Fruit fly (Drosophila melanogaster): ENCODE measurements around the gene robo2.

robo2 gene

DNA sequence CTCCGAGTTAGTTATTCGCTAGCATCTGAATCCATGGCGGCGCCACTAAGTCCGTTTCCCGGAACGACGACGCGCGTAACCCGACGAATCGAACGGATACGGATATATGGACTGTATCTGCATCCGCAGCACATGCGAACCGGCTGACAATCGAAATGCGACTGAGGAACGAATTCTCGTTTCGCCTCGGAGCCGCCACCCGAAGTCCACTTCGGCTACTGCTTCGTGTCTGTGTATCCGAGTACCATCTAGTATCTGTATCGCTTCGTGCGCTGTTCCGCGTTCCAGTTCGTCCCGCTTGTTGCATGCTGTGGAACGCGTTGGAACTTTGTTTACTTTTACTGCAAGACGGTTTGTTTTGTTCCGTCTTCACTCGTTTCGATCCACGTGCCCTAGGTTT, at the start of gene robo2:
robo2 (minus strand) TSS at position 167 of the 400 bp plus-strand sequence.
- no peak for TF ChIP-seq noc (tag; optimal IDR thresholded peaks at IDR 0.05)

DNA sequence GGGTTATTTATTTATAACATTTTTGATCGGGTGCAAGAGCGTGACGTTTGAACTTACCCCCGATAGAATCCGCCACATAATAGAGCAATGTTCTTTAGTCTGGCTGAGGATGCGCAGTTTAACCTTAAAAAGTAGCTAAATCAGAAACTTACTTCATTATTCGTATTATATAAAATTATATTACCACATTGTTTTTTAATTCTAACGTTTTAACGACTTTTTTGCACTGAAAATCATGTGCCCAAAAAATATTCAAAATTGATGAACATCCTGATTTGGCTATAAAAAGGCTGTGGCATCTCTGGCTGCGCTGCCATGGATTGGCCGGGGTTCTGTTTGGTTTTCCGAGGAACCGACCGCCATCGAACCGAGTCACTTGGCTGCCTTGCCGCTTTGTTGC, 49.8 kb upstream of the robo2 start:
- TF ChIP-seq noc (tag; optimal IDR thresholded peaks at IDR 0.05) = no peak

DNA sequence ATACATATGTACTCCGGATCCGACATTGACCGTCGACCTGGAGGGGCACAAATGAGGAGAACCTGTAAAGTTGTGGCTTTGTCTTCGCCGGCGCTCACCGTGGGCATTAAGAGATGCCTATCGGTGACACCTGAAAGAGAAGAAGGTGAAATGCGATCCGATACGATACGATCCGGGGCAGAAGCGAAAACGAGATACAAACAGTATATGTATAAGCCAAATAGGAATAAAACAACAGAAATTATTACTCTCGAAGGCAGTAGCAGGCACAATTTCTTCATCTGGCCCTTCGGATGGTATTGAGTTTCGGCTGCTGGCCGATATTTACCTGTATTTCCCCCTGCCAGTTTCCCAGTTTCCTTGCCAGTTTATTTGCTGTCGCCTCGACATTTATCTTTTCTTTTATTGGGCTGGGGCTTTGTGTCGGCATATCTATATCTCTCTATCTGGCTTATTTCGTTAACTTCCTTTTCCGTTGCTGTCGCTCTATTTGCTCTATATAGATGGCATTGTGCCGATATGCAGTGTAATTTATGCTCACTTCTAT, 43.2 kb upstream of the robo2 start:
- TF ChIP-seq noc (tag; optimal IDR thresholded peaks at IDR 0.05) = no peak

DNA sequence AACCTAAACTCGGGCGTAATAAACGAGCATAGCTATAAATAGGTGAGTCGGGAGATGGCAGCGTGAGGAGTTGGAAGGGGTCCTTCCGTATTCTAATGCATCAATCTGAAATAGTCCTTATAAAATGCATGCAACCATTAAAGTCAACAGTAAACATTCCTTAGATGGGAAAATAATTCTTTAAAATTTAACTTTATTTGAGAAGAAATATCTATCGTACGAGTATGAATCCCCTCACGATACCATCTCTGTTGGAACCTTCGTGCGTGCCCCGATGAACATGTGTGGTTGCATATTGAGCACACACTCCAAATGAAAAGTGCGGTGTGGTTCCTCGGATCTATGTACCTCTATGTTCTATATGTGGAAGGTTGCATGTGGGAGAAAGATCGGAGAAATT, 41.9 kb upstream of the robo2 start:
- TF ChIP-seq noc (tag; optimal IDR thresholded peaks at IDR 0.05) = no peak

DNA sequence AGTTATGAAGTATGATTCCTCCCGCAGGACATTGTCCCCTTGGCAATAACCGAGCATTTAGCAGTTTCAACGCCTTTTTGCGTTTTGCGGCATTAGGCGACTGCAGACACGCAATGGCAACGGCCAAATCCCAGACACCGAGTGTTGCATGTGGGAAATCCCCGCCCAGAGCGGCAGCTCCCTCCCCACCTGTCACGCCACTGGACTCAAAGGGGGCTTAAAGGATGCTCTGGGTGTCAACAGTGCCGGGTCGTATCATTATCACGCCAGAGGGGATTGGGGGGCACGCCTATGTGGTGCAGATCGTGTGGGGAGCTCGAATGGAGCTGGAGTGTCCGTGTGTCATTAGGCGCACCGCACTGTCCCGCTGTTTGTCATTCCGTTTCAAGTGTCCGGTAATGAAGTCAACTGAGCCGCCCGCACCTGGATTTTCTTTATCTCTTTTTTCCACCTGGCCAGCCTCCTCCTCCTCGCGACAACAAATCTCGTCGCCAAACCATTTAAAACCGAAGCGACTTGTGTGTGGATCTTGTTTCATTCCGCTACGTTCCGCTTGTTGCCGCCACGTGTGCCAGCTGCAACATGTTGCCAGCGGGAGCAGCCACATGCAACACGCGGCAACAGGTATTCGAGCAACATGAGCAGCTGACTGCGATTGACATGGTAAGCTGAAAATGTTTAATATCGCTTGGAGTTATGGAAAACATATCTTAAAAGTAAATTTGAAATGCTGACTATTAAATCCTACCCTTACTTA, 40.4 kb upstream of the robo2 start:
- no peak for TF ChIP-seq noc (tag; optimal IDR thresholded peaks at IDR 0.05)

DNA sequence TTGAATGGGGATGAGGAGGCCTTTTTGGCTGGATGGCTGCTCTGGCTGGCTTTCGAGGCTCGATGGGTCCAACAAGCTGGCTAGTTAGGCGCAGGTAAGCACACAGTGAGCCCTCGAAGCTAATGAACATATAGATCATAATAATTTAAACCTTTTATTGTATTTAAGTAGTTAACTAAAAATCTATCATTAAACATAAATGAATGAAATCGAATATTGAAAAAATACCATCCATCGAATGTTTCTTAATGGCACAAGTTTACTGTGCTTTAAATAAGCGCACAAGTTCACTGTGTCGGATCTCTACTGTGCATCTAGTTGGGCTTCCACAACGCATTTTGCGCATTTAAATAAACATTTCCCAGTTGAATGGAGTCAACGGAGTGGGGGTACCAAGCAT, 39.1 kb upstream of the robo2 start:
- TF ChIP-seq noc (tag; optimal IDR thresholded peaks at IDR 0.05) = no peak

DNA sequence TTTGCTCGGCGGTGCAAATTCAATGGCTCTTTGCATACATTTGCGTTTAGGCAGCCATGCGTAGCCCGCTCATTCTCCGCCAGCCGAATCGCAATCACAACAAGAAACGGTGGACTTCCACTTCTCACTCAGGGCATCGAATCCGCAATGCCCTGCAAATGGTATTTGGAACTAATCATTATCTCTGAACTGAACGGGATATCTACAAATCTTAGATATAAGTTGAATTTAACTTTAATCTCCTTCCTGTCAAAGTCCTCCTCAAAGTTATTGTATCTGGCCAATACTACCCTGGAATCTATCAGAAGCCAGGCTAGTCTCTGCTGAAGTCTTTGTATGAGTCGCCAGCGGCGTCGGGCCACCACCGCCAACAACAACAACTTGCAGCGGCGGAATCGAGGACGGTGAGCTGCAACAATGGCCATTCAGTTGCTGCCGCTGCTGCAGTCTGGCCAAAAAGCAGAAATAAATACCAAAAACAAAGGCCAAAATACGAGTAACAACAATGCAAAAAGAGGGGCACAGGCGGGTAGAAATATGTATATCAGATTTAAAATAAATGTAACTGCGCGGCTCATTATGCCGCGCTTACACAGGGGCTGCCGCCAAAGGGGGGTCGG, 38.4 kb upstream of the robo2 start:
- TF ChIP-seq noc (tag; optimal IDR thresholded peaks at IDR 0.05) = no peak

DNA sequence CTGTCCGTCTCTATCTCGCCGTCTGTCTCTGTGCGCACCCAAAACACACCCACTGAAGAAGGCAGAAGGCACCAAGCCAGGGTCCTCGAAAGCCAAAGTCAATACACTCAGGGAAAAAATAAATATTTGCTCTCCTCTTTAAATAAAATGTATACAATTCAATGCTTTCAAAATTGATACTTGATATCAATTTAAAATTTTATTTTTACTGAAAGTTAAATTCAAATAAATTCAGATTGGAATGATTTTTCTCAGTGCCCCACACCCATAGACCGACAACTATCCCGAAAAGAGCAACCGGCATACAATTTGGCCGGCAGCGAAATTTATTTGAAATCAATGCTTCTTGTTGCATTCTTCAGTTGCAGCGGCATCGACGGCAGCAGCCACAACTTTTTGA, 36.6 kb upstream of the robo2 start:
- TF ChIP-seq noc (tag; optimal IDR thresholded peaks at IDR 0.05) = no peak

DNA sequence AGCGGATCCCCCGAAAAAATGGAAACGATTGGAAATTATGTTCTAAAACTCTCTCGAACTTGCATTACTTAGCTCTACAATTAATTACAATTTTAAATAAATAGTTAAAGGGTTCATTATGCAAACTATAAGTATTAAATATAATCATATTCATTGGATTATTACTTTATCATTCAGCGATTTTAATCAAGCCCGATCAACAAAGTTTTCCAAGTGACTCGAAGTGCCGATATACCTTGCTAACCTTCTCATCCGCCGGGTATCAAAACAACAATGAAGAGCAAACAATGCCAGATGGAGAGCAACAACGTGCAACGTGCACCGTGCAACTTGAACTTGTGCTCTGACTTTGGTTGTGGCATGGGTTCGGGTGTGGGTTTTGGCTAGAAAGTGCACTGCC, 36.1 kb upstream of the robo2 start:
- no peak for TF ChIP-seq noc (tag; optimal IDR thresholded peaks at IDR 0.05)

DNA sequence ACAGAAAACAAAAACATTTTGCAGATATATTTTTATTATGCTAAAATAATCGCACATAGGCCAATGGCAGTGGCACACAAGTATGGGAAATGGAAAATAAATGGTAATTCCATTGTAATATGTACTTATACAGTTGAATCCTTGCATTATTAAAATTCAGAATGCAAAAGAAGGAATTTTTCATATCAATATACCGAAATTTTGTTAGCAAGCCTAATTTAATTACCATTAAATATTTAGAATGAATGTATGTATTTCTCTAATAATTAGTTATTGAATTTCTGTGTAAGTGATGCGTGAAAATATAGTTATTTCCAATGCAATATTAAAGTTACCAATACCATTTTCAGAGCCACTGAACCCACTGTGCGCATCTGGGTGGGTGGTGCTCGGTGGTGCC, 35.2 kb upstream of the robo2 start:
- TF ChIP-seq noc (tag; optimal IDR thresholded peaks at IDR 0.05) = no peak

DNA sequence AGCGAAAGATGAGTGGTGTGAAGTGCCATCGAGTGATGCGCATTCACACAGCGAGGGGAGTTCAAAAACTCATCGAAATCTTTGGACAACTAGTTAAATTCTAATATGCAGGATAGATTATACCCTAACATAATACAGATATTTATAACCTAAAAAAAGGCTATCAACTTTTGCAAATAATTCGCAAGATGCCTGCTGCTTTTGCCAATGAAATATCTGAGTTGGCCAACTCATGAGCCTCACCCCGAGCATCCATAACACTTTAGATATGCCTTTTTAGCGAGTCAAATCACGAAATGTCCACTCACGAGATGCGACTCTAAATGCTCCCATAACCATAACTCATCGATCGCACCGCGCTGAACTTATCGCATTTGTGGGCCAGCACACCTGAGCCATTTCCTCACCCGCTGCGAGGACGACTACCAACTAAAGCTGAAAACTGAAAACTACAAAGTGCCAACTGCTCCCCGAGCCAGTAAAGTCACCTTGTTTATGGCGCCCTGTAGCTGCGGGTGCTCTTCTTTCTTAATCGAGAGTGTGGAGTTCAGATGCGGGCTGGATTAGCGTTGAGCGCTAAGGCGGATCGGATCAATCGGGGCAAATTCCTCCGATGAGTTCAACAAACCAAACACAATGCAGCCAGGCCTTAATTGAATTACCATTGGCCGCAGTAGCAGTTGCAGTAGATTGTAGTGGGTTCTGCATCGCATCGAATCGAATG, 29.6 kb upstream of the robo2 start:
- no peak for TF ChIP-seq noc (tag; optimal IDR thresholded peaks at IDR 0.05)

DNA sequence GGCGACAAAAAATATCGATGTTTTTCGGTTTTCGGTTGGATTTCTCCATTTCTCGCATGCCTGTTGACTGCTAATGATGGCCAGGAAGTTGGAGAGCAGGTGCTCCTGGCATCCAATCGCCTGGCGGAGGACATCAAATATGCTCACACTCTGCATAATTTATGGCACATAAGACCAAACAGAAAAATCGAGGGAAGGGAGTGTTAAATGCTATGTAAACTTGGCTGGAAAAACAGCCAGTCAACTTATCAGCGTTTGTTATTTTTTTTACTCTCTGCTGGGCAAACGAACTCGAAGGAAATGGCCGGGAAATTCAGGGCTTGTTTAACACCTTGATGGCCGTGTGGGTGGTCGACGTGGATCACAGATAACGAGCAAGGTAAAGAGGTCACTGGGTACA, 27.9 kb upstream of the robo2 start:
- no peak for TF ChIP-seq noc (tag; optimal IDR thresholded peaks at IDR 0.05)

DNA sequence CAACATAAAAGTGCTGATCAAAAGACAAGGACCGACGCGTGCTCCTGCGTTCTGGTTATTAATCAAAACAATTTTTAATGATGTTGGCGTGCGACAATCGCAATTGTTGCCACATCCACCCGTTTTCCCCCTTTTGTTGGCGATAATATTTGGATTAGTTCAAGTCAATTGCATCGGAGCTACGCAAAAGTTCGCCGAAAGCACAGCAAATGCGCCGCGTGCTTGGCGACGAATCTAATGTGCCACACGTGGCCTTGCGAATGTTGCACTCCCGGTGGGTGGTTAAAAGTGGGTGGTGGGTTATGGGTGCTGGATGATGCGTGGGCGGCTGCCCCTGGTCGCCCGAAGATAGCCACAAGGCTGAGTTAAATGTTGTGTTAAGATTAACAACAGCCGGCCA, 27.4 kb upstream of the robo2 start:
- no peak for TF ChIP-seq noc (tag; optimal IDR thresholded peaks at IDR 0.05)

DNA sequence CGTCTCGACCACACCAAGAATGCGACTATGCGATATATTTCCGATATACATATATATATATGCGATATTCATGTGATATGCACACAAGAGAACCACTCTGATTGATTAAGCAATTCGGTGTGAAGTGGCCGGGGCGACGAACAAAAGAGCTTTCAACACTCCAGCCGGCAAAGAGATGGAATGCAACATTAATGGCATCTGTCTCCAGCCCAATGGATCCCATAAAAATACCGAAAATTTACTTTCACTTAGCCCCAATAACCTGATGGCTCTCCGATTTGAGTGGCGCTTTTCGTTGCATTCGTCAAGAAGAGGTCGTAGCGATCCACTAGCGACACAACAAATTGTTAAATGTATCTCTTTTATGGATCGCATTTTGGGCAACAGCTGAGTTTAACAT, 26.5 kb upstream of the robo2 start:
- TF ChIP-seq noc (tag; optimal IDR thresholded peaks at IDR 0.05) = no peak

DNA sequence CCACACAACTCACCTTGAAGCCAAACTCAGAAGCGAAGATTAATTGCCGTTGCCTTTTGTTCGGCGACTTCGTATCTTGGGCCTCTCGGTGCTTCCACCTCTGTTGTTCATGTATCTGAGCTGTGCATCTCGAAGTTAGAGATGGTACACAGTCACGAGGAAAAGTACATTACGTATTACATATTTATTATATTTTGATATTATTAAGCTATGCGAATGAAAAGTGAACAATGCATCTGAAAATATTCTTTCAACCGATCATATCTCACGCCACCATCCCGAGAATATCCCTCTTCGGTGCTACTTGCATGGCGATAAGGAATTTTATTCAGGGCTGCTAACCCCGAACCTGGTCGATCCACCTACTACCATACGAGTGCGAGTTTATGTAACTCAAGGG, 24.8 kb upstream of the robo2 start:
- TF ChIP-seq noc (tag; optimal IDR thresholded peaks at IDR 0.05) = no peak

DNA sequence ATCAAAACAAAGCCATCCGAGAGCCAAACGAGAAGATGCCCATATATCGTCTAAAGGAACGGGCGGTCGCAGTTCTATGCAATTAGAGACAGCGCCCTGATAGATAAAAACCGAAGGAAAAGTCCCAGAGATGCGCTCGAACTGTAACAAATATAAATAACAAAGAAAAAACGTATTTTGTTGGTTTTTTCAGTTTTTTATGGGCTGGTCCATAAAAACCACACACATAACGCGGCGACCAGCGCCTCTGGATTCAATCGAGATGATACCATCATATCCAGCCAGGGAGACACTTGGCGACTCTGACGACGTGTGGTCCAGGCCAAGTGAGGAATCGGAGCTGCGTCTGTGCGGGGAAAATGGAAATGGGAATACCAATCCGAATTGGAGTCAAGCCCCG, 23.3 kb upstream of the robo2 start:
- TF ChIP-seq noc (tag; optimal IDR thresholded peaks at IDR 0.05) = no peak

Data from whole organism, larva.